Worm (Caenorhabditis elegans) whole organism, late embryonic: ENCODE results near the gene C07H6.2.

ENCODE experiments used
- C08G9.2 ChIP-seq: sonication (generic microtip); optimal IDR thresholded peaks from 2 replicates; lab custom pipeline; 2016; ENCODE audit warnings: mild to moderate bottlenecking, missing genetic modification characterization, moderate library complexity, missing compliant biosample characterization
- K02D7.2 ChIP-seq: sonication (generic microtip); optimal IDR thresholded peaks from 2 replicates; lab custom pipeline; 2017; ENCODE audit warnings: mild to moderate bottlenecking, missing genetic modification characterization, missing compliant biosample characterization
- K09A11.1 ChIP-seq: sonication (generic microtip); optimal IDR thresholded peaks from 2 replicates; lab custom pipeline; 2017; ENCODE audit warnings: antibody characterized with exemption, mild to moderate bottlenecking, missing genetic modification characterization, missing compliant biosample characterization; ENCODE audit not compliant: insufficient read depth
- ceh-18 ChIP-seq: sonication (generic microtip); optimal IDR thresholded peaks from 2 replicates; lab custom pipeline; 2016; ENCODE audit warnings: missing genetic modification characterization, missing compliant biosample characterization
- ceh-19 ChIP-seq: fragments of 200-800 bp; sonication (Bioruptor generic); optimal IDR thresholded peaks from 2 replicates; lab custom pipeline; 2018; ENCODE audit warnings: mild to moderate bottlenecking, missing genetic modification characterization, missing compliant biosample characterization
- ceh-2 ChIP-seq: sonication (generic microtip); optimal IDR thresholded peaks from 2 replicates; lab custom pipeline; 2016; ENCODE audit warnings: missing genotype, missing genetic modification characterization, missing compliant biosample characterization
- ceh-22 ChIP-seq: sonication (generic microtip); optimal IDR thresholded peaks from 2 replicates; lab custom pipeline; 2017; ENCODE audit warnings: missing biosample characterization, missing genetic modification characterization
- ceh-31 ChIP-seq: sonication (generic microtip); optimal IDR thresholded peaks from 2 replicates; lab custom pipeline; 2016; ENCODE audit warnings: missing genetic modification characterization, missing compliant biosample characterization
- ceh-34 ChIP-seq: sonication (generic microtip); optimal IDR thresholded peaks from 2 replicates; lab custom pipeline; 2016; ENCODE audit warnings: mild to moderate bottlenecking, missing genetic modification characterization, missing compliant biosample characterization
- ceh-6 ChIP-seq: fragments of 200-800 bp; sonication (Bioruptor generic); optimal IDR thresholded peaks from 2 replicates; lab custom pipeline; 2018; ENCODE audit warnings: mild to moderate bottlenecking, missing genetic modification characterization, missing compliant biosample characterization
- dmd-4 ChIP-seq: sonication (generic microtip); optimal IDR thresholded peaks from 2 replicates; lab custom pipeline; 2016; ENCODE audit warnings: borderline replicate concordance, missing genetic modification characterization, missing compliant biosample characterization
- dve-1 ChIP-seq: sonication (generic microtip); optimal IDR thresholded peaks from 2 replicates; lab custom pipeline; 2017; ENCODE audit warnings: antibody characterized with exemption, mild to moderate bottlenecking, missing genetic modification characterization, missing compliant biosample characterization
- elt-2 ChIP-seq: sonication (generic microtip); optimal IDR thresholded peaks from 2 replicates; lab custom pipeline; 2016; ENCODE audit warnings: missing genetic modification reagents, missing genetic modification characterization, missing compliant biosample characterization
- ets-4 ChIP-seq: sonication (generic microtip); optimal IDR thresholded peaks from 2 replicates; lab custom pipeline; 2016; ENCODE audit warnings: missing genetic modification characterization, missing compliant biosample characterization
- fkh-10 ChIP-seq: fragments of 150-350 bp; optimal IDR thresholded peaks from 2 replicates; lab custom pipeline; 2014; ENCODE audit warnings: missing biosample characterization, missing genetic modification reagents, missing genetic modification characterization
- hlh-13 ChIP-seq: fragments of 200-800 bp; sonication (Bioruptor generic); optimal IDR thresholded peaks from 2 replicates; lab custom pipeline; 2018; ENCODE audit warnings: mild to moderate bottlenecking, missing genetic modification characterization, missing compliant biosample characterization
- hlh-15 ChIP-seq: sonication (generic microtip); optimal IDR thresholded peaks from 2 replicates; lab custom pipeline; 2016; ENCODE audit warnings: missing genetic modification characterization, missing compliant biosample characterization
- hlh-30 ChIP-seq: sonication (generic microtip); optimal IDR thresholded peaks from 2 replicates; lab custom pipeline; 2017; ENCODE audit warnings: antibody characterized with exemption, missing genetic modification characterization, missing compliant biosample characterization; ENCODE audit not compliant: insufficient read depth
- hlh-6 ChIP-seq: sonication (generic microtip); optimal IDR thresholded peaks from 2 replicates; lab custom pipeline; 2016; ENCODE audit warnings: missing genotype, missing genetic modification characterization, missing compliant biosample characterization
- lim-6 ChIP-seq: sonication (generic microtip); optimal IDR thresholded peaks from 2 replicates; lab custom pipeline; 2016; ENCODE audit warnings: missing genetic modification characterization, missing compliant biosample characterization
- lin-11 ChIP-seq: fragments of 200-800 bp; sonication (Bioruptor generic); optimal IDR thresholded peaks from 2 replicates; lab custom pipeline; 2018; ENCODE audit warnings: mild to moderate bottlenecking, missing genetic modification characterization, missing compliant biosample characterization
- madf-2 ChIP-seq: sonication (generic microtip); optimal IDR thresholded peaks from 2 replicates; lab custom pipeline; 2017; ENCODE audit warnings: missing genetic modification characterization, missing compliant biosample characterization
- mec-3 ChIP-seq: sonication (generic microtip); optimal IDR thresholded peaks from 2 replicates; lab custom pipeline; 2016; ENCODE audit warnings: borderline replicate concordance, missing genetic modification characterization, missing compliant biosample characterization
- nfya-1 ChIP-seq: sonication (generic microtip); optimal IDR thresholded peaks from 2 replicates; lab custom pipeline; 2017; ENCODE audit warnings: missing genetic modification characterization, mild to moderate bottlenecking, missing compliant biosample characterization, antibody characterized with exemption, moderate library complexity
- nhr-11 ChIP-seq: fragments of 150-350 bp; optimal IDR thresholded peaks from 2 replicates; lab custom pipeline; 2014; ENCODE audit warnings: missing biosample characterization, missing genetic modification characterization
- npax-4 ChIP-seq: sonication (generic microtip); optimal IDR thresholded peaks from 2 replicates; lab custom pipeline; 2016; ENCODE audit warnings: missing genetic modification characterization, missing compliant biosample characterization
- odd-2 ChIP-seq: sonication (generic microtip); optimal IDR thresholded peaks from 2 replicates; lab custom pipeline; 2017; ENCODE audit warnings: antibody characterized with exemption, mild to moderate bottlenecking, missing genetic modification characterization, missing compliant biosample characterization
- pha-2 ChIP-seq: sonication (generic microtip); optimal IDR thresholded peaks from 2 replicates; lab custom pipeline; 2017; ENCODE audit warnings: mild to moderate bottlenecking, missing genetic modification characterization, missing compliant biosample characterization
- pqm-1 ChIP-seq: sonication (generic microtip); optimal IDR thresholded peaks from 2 replicates; lab custom pipeline; 2016; ENCODE audit warnings: missing genetic modification characterization, missing compliant biosample characterization
- pros-1 ChIP-seq: fragments of 150-350 bp; optimal IDR thresholded peaks from 2 replicates; lab custom pipeline; 2014; ENCODE audit warnings: missing biosample characterization, missing genetic modification reagents, missing genetic modification characterization
- rnt-1 ChIP-seq: sonication (generic microtip); optimal IDR thresholded peaks from 2 replicates; lab custom pipeline; 2016; ENCODE audit warnings: missing genetic modification characterization, missing compliant biosample characterization
- sox-2 ChIP-seq: fragments of 200-800 bp; sonication (Bioruptor generic); IDR thresholded peaks from 2 replicates; pipeline ENCODE4 v1.3.6; 2022; ENCODE audit warnings: missing genetic modification reagents, missing genetic modification characterization, missing compliant biosample characterization
- syd-9 ChIP-seq: sonication (generic microtip); optimal IDR thresholded peaks from 2 replicates; lab custom pipeline; 2016; ENCODE audit warnings: mild to moderate bottlenecking, missing genetic modification characterization, moderate library complexity, missing compliant biosample characterization
- tbx-7 ChIP-seq: sonication (generic microtip); optimal IDR thresholded peaks from 2 replicates; lab custom pipeline; 2016; ENCODE audit warnings: missing genotype, missing genetic modification characterization, missing compliant biosample characterization
- ttx-3 ChIP-seq: sonication (generic microtip); optimal IDR thresholded peaks from 2 replicates; lab custom pipeline; 2016; ENCODE audit warnings: missing genetic modification reagents, missing genetic modification characterization, missing compliant biosample characterization
- unc-55 ChIP-seq: sonication (generic microtip); optimal IDR thresholded peaks from 2 replicates; lab custom pipeline; 2017; ENCODE audit warnings: missing biosample characterization, missing genetic modification reagents, missing genetic modification characterization
- unc-86 ChIP-seq: sonication (generic microtip); optimal IDR thresholded peaks from 2 replicates; lab custom pipeline; 2016; ENCODE audit warnings: missing genetic modification characterization, missing compliant biosample characterization

C07H6.2 gene

DNA sequence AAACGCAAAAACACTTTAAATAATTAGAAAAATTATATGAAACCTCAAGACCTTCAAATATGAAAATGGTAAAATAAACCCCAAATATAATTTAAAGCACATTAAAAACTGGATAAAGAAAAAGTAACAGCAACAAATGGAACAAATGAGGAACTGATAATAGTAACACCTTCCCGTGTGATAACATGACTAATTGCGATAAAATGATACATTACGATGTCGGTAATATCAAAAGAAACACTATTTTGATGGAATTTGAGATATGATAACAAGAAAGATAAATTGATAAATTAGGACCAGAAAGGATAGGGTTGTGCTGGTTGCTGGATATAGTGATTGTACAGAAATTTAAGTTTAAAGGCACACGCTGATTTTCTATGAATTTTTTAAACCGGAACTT is 21.2 kb downstream of the C07H6.2 start:
- TF ChIP-seq ceh-19 (GFP tag; lab: Kevin White, UChicago) (no peak), elt-2 (tag; lab: Kevin White, UChicago) (peak; percentile 94), ceh-2 (no peak), sox-2 (GFP tag; lab: Robert Waterston, UW) (no peak), ceh-31 (no peak), ttx-3 (tag; lab: Kevin White, UChicago) (no peak), pha-2 (no peak)

DNA sequence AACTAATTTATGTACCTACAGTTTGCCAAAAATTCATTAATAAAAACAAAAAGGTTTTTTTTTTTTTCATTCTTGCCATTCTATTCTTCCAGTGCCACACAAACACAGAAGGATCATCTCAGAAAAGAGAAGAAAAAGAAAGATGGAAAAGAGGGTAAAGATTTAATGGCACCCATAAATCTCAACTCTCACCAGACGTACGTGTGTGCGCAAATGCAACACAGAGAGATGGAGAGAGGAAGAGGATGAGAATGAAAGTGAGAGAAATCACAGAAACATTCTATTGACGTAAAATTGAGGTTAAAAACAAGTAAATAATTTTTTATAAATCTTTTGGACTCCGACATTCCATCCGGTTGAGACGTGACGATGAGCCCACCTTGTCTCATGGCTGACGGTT is 23.4 kb downstream of the C07H6.2 start:
- no peak for TF ChIP-seq ceh-6 (GFP tag; lab: Kevin White, UChicago)
- TF ChIP-seq hlh-6 (tag; lab: Kevin White, UChicago), result no peak
- no peak for TF ChIP-seq syd-9
- no peak for TF ChIP-seq tbx-7
- peak; percentile 6 for TF ChIP-seq ceh-18 (tag; lab: Kevin White, UChicago)
- peak; percentile 80 for TF ChIP-seq unc-55 (GFP tag; lab: Kevin White, UChicago)
- no peak for TF ChIP-seq pros-1 (tag; lab: Kevin White, UChicago)

DNA sequence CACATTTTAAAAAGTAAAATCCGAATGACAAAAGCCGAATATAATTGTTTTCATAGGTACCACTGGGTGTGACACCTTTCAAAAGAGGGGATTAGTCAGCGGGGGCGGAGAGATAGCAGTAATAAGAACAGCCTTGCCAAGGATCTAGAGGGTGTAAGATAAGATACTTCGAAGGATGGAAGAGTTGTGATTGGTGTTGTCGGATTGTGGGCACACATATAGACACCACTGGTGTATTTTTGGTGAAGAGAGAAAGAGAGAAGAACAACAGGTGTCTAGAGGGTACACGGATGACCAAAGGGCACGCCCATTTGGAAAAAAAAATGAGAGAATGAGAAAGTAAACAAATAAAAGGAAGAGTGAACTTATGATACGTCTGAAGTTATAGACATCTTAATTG is 24.4 kb downstream of the C07H6.2 start:
- no peak for TF ChIP-seq dmd-4 (tag; lab: Kevin White, UChicago)
- TF ChIP-seq mec-3 (tag; lab: Kevin White, UChicago), result no peak
- no peak for TF ChIP-seq lin-11 (tag; lab: Kevin White, UChicago)
- no peak for TF ChIP-seq C08G9.2
- TF ChIP-seq madf-2 (tag; lab: Kevin White, UChicago), result no peak
- no peak for TF ChIP-seq K02D7.2 (tag; lab: Kevin White, UChicago)
- TF ChIP-seq pros-1 (tag; lab: Kevin White, UChicago), result no peak
- TF ChIP-seq K09A11.1 (tag; lab: Kevin White, UChicago), result no peak
- TF ChIP-seq hlh-30 (tag; lab: Kevin White, UChicago), result no peak
- TF ChIP-seq ets-4, result no peak
- TF ChIP-seq ceh-6 (GFP tag; lab: Kevin White, UChicago), result no peak
- TF ChIP-seq unc-86 (tag; lab: Kevin White, UChicago), result no peak
- no peak for TF ChIP-seq nhr-11 (tag; lab: Kevin White, UChicago)
- TF ChIP-seq hlh-15, result no peak
- no peak for TF ChIP-seq npax-4 (tag; lab: Kevin White, UChicago)
- no peak for TF ChIP-seq ceh-22 (tag; lab: Kevin White, UChicago)
- TF ChIP-seq nfya-1 (tag; lab: Kevin White, UChicago), result peak; percentile 18
- no peak for TF ChIP-seq hlh-13 (GFP tag; lab: Kevin White, UChicago)
- no peak for TF ChIP-seq pqm-1 (tag; lab: Kevin White, UChicago)
- TF ChIP-seq unc-55 (GFP tag; lab: Kevin White, UChicago), result peak; percentile 33
- peak; percentile 20 for TF ChIP-seq rnt-1
- no peak for TF ChIP-seq dve-1
- TF ChIP-seq ceh-34 (tag; lab: Kevin White, UChicago), result no peak
- TF ChIP-seq lim-6 (tag; lab: Kevin White, UChicago), result no peak
- no peak for TF ChIP-seq fkh-10 (GFP tag; lab: Kevin White, UChicago)
- no peak for TF ChIP-seq odd-2

DNA sequence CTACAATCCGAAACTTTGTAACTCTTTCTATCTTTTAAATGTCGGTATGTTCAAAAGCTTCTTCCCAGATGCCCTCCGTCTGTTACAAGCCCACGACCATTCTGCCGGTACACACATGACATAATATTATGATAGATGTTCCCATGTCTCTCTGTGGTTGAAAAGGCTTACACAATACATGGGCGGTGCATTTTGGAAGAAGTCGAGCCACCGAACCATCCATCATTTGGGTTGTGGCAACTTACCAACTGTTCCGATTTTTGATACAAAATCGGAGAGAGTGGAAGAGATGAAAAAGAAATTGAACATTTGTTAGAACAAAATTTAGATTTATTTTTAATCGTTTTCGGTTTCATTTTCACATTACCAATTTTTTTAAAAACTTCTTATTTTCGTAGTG is 28.2 kb downstream of the C07H6.2 start:
- no peak for TF ChIP-seq hlh-13 (GFP tag; lab: Kevin White, UChicago)
- peak; percentile 86 for TF ChIP-seq unc-55 (GFP tag; lab: Kevin White, UChicago)
